Worm (Caenorhabditis elegans) whole organism, L2 larva: Measurements from ENCODE around the gene C18H7.11.

ENCODE experiments used
- C34F6.9 ChIP-seq: fragments of 150-350 bp; optimal IDR thresholded peaks from 2 replicates; lab custom pipeline; 2014; ENCODE audit warnings: missing biosample characterization, missing genetic modification characterization
- F13H6.1 ChIP-seq: sonication (generic microtip); optimal IDR thresholded peaks from 2 replicates; lab custom pipeline; 2016; ENCODE audit warnings: missing genetic modification characterization, missing compliant biosample characterization
- R02D3.7 ChIP-seq: fragments of 150-350 bp; optimal IDR thresholded peaks from 2 replicates; lab custom pipeline; 2014; ENCODE audit warnings: missing biosample characterization, missing genetic modification characterization
- Y55F3AM.14 ChIP-seq: fragments of 200-800 bp; sonication (Bioruptor generic); optimal IDR thresholded peaks from 2 replicates; lab custom pipeline; 2018; ENCODE audit warnings: mild to moderate bottlenecking, missing genetic modification characterization, missing compliant biosample characterization
- ZK546.5 ChIP-seq: sonication (generic microtip); optimal IDR thresholded peaks from 2 replicates; lab custom pipeline; 2017; ENCODE audit warnings: missing biosample characterization, missing genetic modification characterization
- alr-1 ChIP-seq: fragments of 150-350 bp; optimal IDR thresholded peaks from 2 replicates; lab custom pipeline; 2014; ENCODE audit warnings: missing biosample characterization, missing genetic modification characterization
- aly-2 ChIP-seq: fragments of 150-350 bp; optimal IDR thresholded peaks from 2 replicates; lab custom pipeline; 2014; ENCODE audit warnings: missing biosample characterization, missing genetic modification characterization
- ama-1 ChIP-seq: fragments of 150-350 bp; optimal IDR thresholded peaks from 2 replicates; lab custom pipeline; 2018; ENCODE audit warnings: inconsistent platforms
- ceh-16 ChIP-seq: fragments of 150-350 bp; optimal IDR thresholded peaks from 2 replicates; lab custom pipeline; 2014; ENCODE audit warnings: missing biosample characterization, missing genetic modification characterization
- ceh-82 ChIP-seq: fragments of 150-350 bp; optimal IDR thresholded peaks from 2 replicates; lab custom pipeline; 2014; ENCODE audit warnings: missing biosample characterization, missing genetic modification characterization
- crh-2 ChIP-seq: sonication (generic microtip); optimal IDR thresholded peaks from 2 replicates; lab custom pipeline; 2017; ENCODE audit warnings: missing biosample characterization, missing genetic modification characterization
- dmd-4 ChIP-seq: sonication (generic microtip); optimal IDR thresholded peaks from 2 replicates; lab custom pipeline; 2017; ENCODE audit warnings: missing biosample characterization, missing genetic modification characterization
- elt-1 ChIP-seq: fragments of 150-350 bp; optimal IDR thresholded peaks from 2 replicates; lab custom pipeline; 2014; ENCODE audit warnings: missing biosample characterization, missing genetic modification characterization
- fos-1 ChIP-seq: fragments of 150-350 bp; optimal IDR thresholded peaks from 2 replicates; lab custom pipeline; 2014; ENCODE audit warnings: missing biosample characterization, missing genetic modification characterization
- gmeb-1 ChIP-seq: fragments of 150-350 bp; optimal IDR thresholded peaks from 2 replicates; lab custom pipeline; 2014; ENCODE audit warnings: missing biosample characterization, missing genetic modification characterization
- lin-11 ChIP-seq: fragments of 150-350 bp; sonication (generic microtip); optimal IDR thresholded peaks from 2 replicates; lab custom pipeline; 2014; ENCODE audit warnings: missing biosample characterization, missing genetic modification characterization, inconsistent platforms, mixed read lengths
- lin-13 ChIP-seq: fragments of 150-350 bp; optimal IDR thresholded peaks from 2 replicates; lab custom pipeline; 2014; ENCODE audit warnings: missing biosample characterization, missing genetic modification reagents, missing genetic modification characterization
- lin-39 ChIP-seq: fragments of 150-350 bp; optimal IDR thresholded peaks from 2 replicates; lab custom pipeline; 2014; ENCODE audit warnings: missing biosample characterization, missing genetic modification reagents, missing genetic modification characterization
- lsy-2 ChIP-seq, 2 experiments: fragments of 150-350 bp in 1 of 2; sonication (generic microtip) in 1 of 2; optimal IDR thresholded peaks; 2 replicates each; lab custom pipeline; 2014 to 2017; ENCODE audit warnings: missing biosample characterization in 2 of 2, missing genetic modification characterization in 2 of 2
- mbf-1 ChIP-seq: sonication (generic microtip); optimal IDR thresholded peaks from 2 replicates; lab custom pipeline; 2017; ENCODE audit warnings: missing biosample characterization, missing genetic modification characterization
- mdl-1 ChIP-seq, 2 experiments: fragments of 150-350 bp in 1 of 2; sonication (generic microtip) in 1 of 2; optimal IDR thresholded peaks; 2 replicates each; lab custom pipeline; 2017; ENCODE audit warnings: missing biosample characterization in 2 of 2, missing genetic modification characterization in 2 of 2
- nhr-10 ChIP-seq: sonication (generic microtip); optimal IDR thresholded peaks from 2 replicates; lab custom pipeline; 2017; ENCODE audit warnings: missing biosample characterization, missing genetic modification characterization
- nhr-11 ChIP-seq: fragments of 150-350 bp; optimal IDR thresholded peaks from 2 replicates; lab custom pipeline; 2014; ENCODE audit warnings: missing biosample characterization, missing genetic modification characterization
- nhr-12 ChIP-seq: fragments of 150-350 bp; optimal IDR thresholded peaks from 2 replicates; lab custom pipeline; 2014; ENCODE audit warnings: missing biosample characterization, missing genetic modification characterization
- nhr-129 ChIP-seq: fragments of 150-350 bp; optimal IDR thresholded peaks from 2 replicates; lab custom pipeline; 2014; ENCODE audit warnings: missing biosample characterization, missing genetic modification characterization
- nhr-21 ChIP-seq: fragments of 150-350 bp; optimal IDR thresholded peaks from 2 replicates; lab custom pipeline; 2014; ENCODE audit warnings: missing biosample characterization, missing genetic modification characterization
- nhr-23 ChIP-seq: fragments of 150-350 bp; optimal IDR thresholded peaks from 2 replicates; lab custom pipeline; 2014; ENCODE audit warnings: missing biosample characterization, missing genetic modification reagents, missing genetic modification characterization
- nhr-237 ChIP-seq: fragments of 150-350 bp; optimal IDR thresholded peaks from 2 replicates; lab custom pipeline; 2014; ENCODE audit warnings: missing biosample characterization, missing genetic modification characterization
- nhr-6 ChIP-seq: fragments of 150-350 bp; optimal IDR thresholded peaks from 2 replicates; lab custom pipeline; 2014; ENCODE audit warnings: missing biosample characterization, missing genetic modification characterization
- sem-4 ChIP-seq: fragments of 150-350 bp; optimal IDR thresholded peaks from 2 replicates; lab custom pipeline; 2014; ENCODE audit warnings: missing biosample characterization, missing genetic modification reagents, missing genetic modification characterization
- skn-1 ChIP-seq: sonication (generic microtip); optimal IDR thresholded peaks from 2 replicates; lab custom pipeline; 2017; ENCODE audit warnings: missing biosample characterization, missing genetic modification characterization
- sma-3 ChIP-seq: sonication (generic microtip); optimal IDR thresholded peaks from 2 replicates; lab custom pipeline; 2016; ENCODE audit warnings: missing genetic modification reagents, missing genetic modification characterization, missing compliant biosample characterization
- sma-9 ChIP-seq, 2 experiments: fragments of 150-350 bp in 1 of 2; sonication (generic microtip) in 1 of 2; optimal IDR thresholded peaks; 2 replicates each; lab custom pipeline; 2014 to 2016; ENCODE audit warnings: missing genetic modification characterization in 2 of 2, mild to moderate bottlenecking in 1 of 2, missing biosample characterization in 1 of 2, missing compliant biosample characterization in 1 of 2, missing genetic modification reagents in 1 of 2, moderate library complexity in 1 of 2
- snpc-4 ChIP-seq: fragments of 150-350 bp; optimal IDR thresholded peaks from 2 replicates; lab custom pipeline; 2014; ENCODE audit warnings: missing biosample characterization, missing genetic modification characterization
- unc-55 ChIP-seq: fragments of 150-350 bp; sonication (generic microtip); optimal IDR thresholded peaks from 3 replicates; lab custom pipeline; 2014; ENCODE audit warnings: missing biosample characterization, missing genetic modification reagents, missing genetic modification characterization
- unc-62 ChIP-seq: fragments of 150-350 bp; optimal IDR thresholded peaks from 2 replicates; lab custom pipeline; 2014; ENCODE audit warnings: missing biosample characterization, missing genetic modification reagents, missing genetic modification characterization
- zag-1 ChIP-seq: fragments of 150-350 bp; optimal IDR thresholded peaks from 2 replicates; lab custom pipeline; 2014; ENCODE audit warnings: missing biosample characterization, missing genetic modification characterization
- ztf-1 ChIP-seq: fragments of 200-800 bp; sonication (Bioruptor generic); conservative IDR thresholded peaks from 2 replicates; pipeline ENCODE4 v1.3.6; 2022; ENCODE audit warnings: missing genetic modification characterization, missing compliant biosample characterization
- ztf-11 ChIP-seq: sonication (generic microtip); optimal IDR thresholded peaks from 2 replicates; lab custom pipeline; 2017; ENCODE audit warnings: missing biosample characterization, missing genetic modification characterization
- ztf-4 ChIP-seq: fragments of 150-350 bp; optimal IDR thresholded peaks from 2 replicates; lab custom pipeline; 2014; ENCODE audit warnings: missing biosample characterization, missing genetic modification characterization

C18H7.11 gene

DNA sequence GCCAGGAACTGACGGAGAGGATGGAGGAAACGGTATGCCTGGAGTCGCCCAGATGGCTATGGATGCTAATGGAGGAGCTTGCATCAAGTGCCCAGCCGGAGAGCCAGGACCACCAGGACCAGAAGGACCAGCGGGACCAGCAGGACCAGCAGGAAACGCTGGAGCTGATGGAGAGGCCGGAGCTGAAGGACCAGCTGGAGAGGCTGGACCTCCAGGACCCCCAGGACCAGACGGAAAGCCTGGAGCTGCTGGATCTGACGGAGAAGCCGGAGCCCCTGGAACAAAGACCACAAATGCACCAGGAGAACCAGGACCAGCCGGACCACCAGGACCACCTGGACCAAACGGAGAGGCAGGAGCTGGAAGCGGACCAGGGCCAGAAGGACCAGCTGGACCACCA is 8.1 kb downstream of the C18H7.11 start:
- TF ChIP-seq ceh-82 (tag; lab: Kevin White, UChicago) (no peak), dmd-4 (tag; lab: Kevin White, UChicago) (no peak), crh-2 (no peak), R02D3.7 (no peak), nhr-6 (tag; lab: Kevin White, UChicago) (no peak), snpc-4 (tag; lab: Kevin White, UChicago) (no peak), ZK546.5 (tag; lab: Kevin White, UChicago) (no peak), elt-1 (no peak), F13H6.1 (tag; lab: Kevin White, UChicago) (no peak), aly-2 (tag; lab: Kevin White, UChicago) (no peak), lin-13 (GFP tag; lab: Kevin White, UChicago) (no peak), C34F6.9 (tag; lab: Kevin White, UChicago) (no peak), unc-62 (GFP tag; lab: Kevin White, UChicago) (no peak)

DNA sequence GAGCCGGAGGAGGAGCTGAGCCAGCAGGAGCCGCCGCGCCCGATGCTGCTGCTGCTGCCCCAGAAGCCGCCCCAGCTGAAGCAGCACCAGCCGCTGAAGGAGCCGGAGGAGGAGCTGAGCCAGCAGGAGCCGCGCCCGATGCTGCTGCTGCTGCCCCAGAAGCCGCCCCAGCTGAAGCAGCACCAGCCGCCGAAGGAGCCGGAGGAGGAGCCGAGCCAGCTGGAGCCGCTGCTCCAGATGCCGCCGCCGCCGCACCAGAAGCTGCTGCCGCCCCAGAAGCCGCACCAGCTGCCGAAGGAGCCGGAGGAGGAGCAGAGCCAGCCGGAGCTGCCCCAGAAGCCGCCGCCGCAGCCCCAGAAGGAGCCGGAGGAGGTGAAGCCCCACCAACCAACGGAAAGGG is 8.7 kb downstream of the C18H7.11 start:
- TF ChIP-seq nhr-10 (tag; lab: Kevin White, UChicago): no peak
- TF ChIP-seq nhr-129: no peak
- TF ChIP-seq ztf-4 (tag; lab: Kevin White, UChicago): no peak
- no peak for TF ChIP-seq sma-3 (GFP tag; lab: Kevin White, UChicago)
- TF ChIP-seq gmeb-1 (tag; lab: Kevin White, UChicago): no peak
- TF ChIP-seq nhr-6 (tag; lab: Kevin White, UChicago): no peak
- TF ChIP-seq skn-1 (tag; lab: Kevin White, UChicago): no peak
- TF ChIP-seq, all 48 proteins: peak for 0

DNA sequence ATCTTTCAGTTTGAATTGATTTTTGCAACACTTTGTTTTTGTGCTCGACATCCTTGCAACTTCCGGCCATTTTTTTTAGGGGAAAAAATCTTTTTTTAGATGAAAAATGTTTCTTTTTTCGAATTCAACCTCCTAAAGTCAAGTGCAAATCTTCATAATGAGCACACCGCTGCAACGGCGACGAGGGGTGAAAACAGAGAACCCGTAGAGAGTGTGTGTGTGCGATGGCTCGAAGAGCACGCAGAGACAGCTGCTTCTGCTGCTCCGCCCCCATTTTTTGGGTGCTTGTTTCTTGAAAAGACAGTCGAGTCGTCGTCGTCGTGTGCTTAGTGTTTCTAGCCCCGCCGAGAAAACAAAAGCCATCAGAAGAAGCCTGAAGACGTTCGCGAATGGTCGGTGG is 9.4 kb downstream of the C18H7.11 start, which contains the start of gene inx-18:
inx-18 (plus strand) TSS at position 301 of the 400 bp plus-strand sequence.
- TF ChIP-seq aly-2 (tag; lab: Kevin White, UChicago) (no peak), unc-55 (GFP tag; lab: Kevin White, UChicago) (no peak), lsy-2 (tag; optimal IDR thresholded peaks at IDR 0.05; lab: Kevin White, UChicago) (no peak), nhr-10 (tag; lab: Kevin White, UChicago) (no peak), sem-4 (no peak), nhr-11 (tag; lab: Kevin White, UChicago) (no peak), zag-1 (tag; lab: Kevin White, UChicago) (no peak), mbf-1 (tag; lab: Kevin White, UChicago) (no peak), ceh-16 (tag; lab: Kevin White, UChicago) (no peak), lin-11 (tag; lab: Kevin White, UChicago) (no peak), sma-9 (GFP tag; optimal IDR thresholded peaks at IDR 0.05; lab: Kevin White, UChicago) (no peak), sma-9 (tag; optimal IDR thresholded peaks at IDR 0.05; lab: Kevin White, UChicago) (no peak), skn-1 (tag; lab: Kevin White, UChicago) (no peak), lin-39 (tag; lab: Kevin White, UChicago) (no peak), Y55F3AM.14 (GFP tag; lab: Kevin White, UChicago) (no peak), alr-1 (tag; lab: Kevin White, UChicago) (no peak), nhr-6 (tag; lab: Kevin White, UChicago) (no peak), fos-1 (tag; lab: Kevin White, UChicago) (no peak), nhr-23 (tag; lab: Kevin White, UChicago) (no peak), gmeb-1 (tag; lab: Kevin White, UChicago) (no peak), mdl-1 (tag; optimal IDR thresholded peaks at IDR 0.05; lab: Kevin White, UChicago) (no peak)

DNA sequence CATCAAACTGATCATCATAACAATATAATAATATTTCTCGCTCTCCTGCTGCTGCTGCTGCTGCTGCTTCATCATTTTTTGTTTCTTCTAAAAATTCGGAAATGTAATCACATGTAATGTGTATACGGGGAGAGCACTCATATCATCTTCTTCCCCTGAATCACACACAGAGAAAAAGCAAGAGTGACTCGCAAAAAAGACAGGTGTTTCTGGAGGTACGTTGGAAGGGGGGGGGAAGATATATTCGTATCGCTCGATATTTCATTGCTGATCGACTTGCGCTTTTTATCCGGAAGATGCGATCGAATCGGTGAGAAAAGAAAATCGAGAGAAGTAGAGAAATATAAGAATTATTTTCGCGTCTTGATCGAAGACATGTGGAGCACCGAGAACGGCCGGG is 10.9 kb downstream of the C18H7.11 start:
- TF ChIP-seq lsy-2 (tag; optimal IDR thresholded peaks at IDR 0.05; lab: Kevin White, UChicago) (no peak), nhr-129 (peak; percentile 47), F13H6.1 (tag; lab: Kevin White, UChicago) (peak; percentile 24)

DNA sequence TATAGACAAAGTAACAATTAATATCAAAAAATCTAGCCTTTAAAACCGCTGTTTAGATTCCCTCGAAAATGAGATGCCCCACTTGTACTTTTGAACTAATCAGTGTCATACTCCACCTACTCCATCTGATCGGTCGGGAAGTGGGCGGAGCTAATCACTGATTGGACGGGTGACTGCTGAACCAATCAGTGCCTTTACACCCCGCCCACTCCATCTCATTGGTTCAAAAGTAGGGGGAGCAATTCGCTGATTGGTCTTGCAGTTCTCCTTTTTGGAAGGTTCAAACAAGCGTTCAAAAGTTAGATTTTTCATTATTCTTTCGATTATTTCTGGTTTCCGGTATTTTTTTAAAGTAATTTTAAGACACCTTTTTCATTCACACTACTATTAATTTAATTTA is 16.5 kb downstream of the C18H7.11 start:
- TF ChIP-seq nhr-21 (tag; lab: Kevin White, UChicago) (no peak), nhr-237 (tag; lab: Kevin White, UChicago) (no peak), dmd-4 (tag; lab: Kevin White, UChicago) (no peak), lin-39 (tag; lab: Kevin White, UChicago) (no peak), nhr-23 (tag; lab: Kevin White, UChicago) (no peak), ztf-1 (GFP tag; lab: Robert Waterston, UW) (no peak), F13H6.1 (tag; lab: Kevin White, UChicago) (no peak), ztf-11 (no peak), nhr-12 (tag; lab: Kevin White, UChicago) (no peak), nhr-6 (tag; lab: Kevin White, UChicago) (no peak), ceh-16 (tag; lab: Kevin White, UChicago) (no peak), unc-62 (GFP tag; lab: Kevin White, UChicago) (no peak), skn-1 (tag; lab: Kevin White, UChicago) (no peak), C34F6.9 (tag; lab: Kevin White, UChicago) (no peak), fos-1 (tag; lab: Kevin White, UChicago) (no peak), ama-1 (lab: Kevin White, UChicago) (no peak)
